Worm (Caenorhabditis elegans) whole organism, L1 larva: Measurements from ENCODE around the gene agr-1.

ENCODE experiments used
- fos-1 ChIP-seq: fragments of 150-350 bp; optimal IDR thresholded peaks from 2 replicates; lab custom pipeline; 2014; ENCODE audit warnings: missing biosample characterization, missing genetic modification characterization
- mep-1 ChIP-seq: fragments of 150-350 bp; optimal IDR thresholded peaks from 2 replicates; lab custom pipeline; 2014; ENCODE audit warnings: missing biosample characterization, missing genetic modification characterization
- rnt-1 ChIP-seq: sonication (generic microtip); optimal IDR thresholded peaks from 2 replicates; lab custom pipeline; 2016; ENCODE audit warnings: mild to moderate bottlenecking, missing genetic modification characterization, moderate library complexity, missing compliant biosample characterization
- snu-23 ChIP-seq: sonication (generic microtip); optimal IDR thresholded peaks from 2 replicates; lab custom pipeline; 2016; ENCODE audit warnings: missing genetic modification characterization, missing compliant biosample characterization
- sox-4 ChIP-seq: sonication (generic microtip); optimal IDR thresholded peaks from 2 replicates; lab custom pipeline; 2016; ENCODE audit warnings: missing genetic modification characterization, missing compliant biosample characterization
- tbx-2 ChIP-seq: sonication (generic microtip); optimal IDR thresholded peaks from 2 replicates; lab custom pipeline; 2016; ENCODE audit warnings: missing genetic modification characterization, missing compliant biosample characterization
- unc-86 ChIP-seq: sonication (generic microtip); optimal IDR thresholded peaks from 2 replicates; lab custom pipeline; 2016; ENCODE audit warnings: missing genetic modification characterization, missing compliant biosample characterization

- TF ChIP-seq tbx-2 (tag; lab: Kevin White, UChicago) = no peak
- TF ChIP-seq rnt-1 (tag; lab: Kevin White, UChicago) = no peak
- TF ChIP-seq unc-86 = no peak
- no peak for TF ChIP-seq mep-1
- TF ChIP-seq fos-1 (tag; lab: Kevin White, UChicago) = no peak
- TF ChIP-seq snu-23 (GFP tag; lab: Kevin White, UChicago) = no peak
- TF ChIP-seq sox-4 (tag; lab: Kevin White, UChicago) = no peak
Measured at ce11 chrII:6807162-6807561, 32.2 kb upstream of the agr-1 start, which contains the start of gene F31E8.5.
